Worm (Caenorhabditis elegans): ENCODE results near the gene tag-209.

Gene tag-209

ce11 chrII:10819928-10820423 lies 32.9 kb downstream of the tag-209 start, which contains the start of gene R06F6.8 (continued):
- TF ChIP-seq unc-86 (tag; optimal IDR thresholded peaks at IDR 0.05) (no peak), nhr-11 (tag; optimal IDR thresholded peaks at IDR 0.05) (no peak), nhr-84 (tag; optimal IDR thresholded peaks at IDR 0.05) (no peak), lin-35 (GFP tag; optimal IDR thresholded peaks at IDR 0.05) (peak; percentile 34 to 62), elt-3 (tag; optimal IDR thresholded peaks at IDR 0.05) (peak in 1 of 6 experiments; percentile 22), ceh-63 (GFP tag; optimal IDR thresholded peaks at IDR 0.05) (no peak), pag-3 (tag; optimal IDR thresholded peaks at IDR 0.05; ENCODE audit: borderline replicate concordance, insufficient read depth) (no peak), F16B12.6 (tag; optimal IDR thresholded peaks at IDR 0.05) (peak; percentile 32), nhr-12 (tag; optimal IDR thresholded peaks at IDR 0.05) (no peak), alr-1 (tag; optimal IDR thresholded peaks at IDR 0.05; ENCODE audit: borderline replicate concordance) (no peak), nhr-28 (tag; optimal IDR thresholded peaks at IDR 0.05) (no peak), skn-1 (tag; optimal IDR thresholded peaks at IDR 0.05) (peak; percentile 15)

ce11 chrII:10820679-10821078 lies 33.6 kb downstream of the tag-209 start, which contains the start of gene ech-4:
TSS of gene ech-4 (plus strand) at chrII:10821031.
- TF ChIP-seq lin-35 (GFP tag; optimal IDR thresholded peaks at IDR 0.05) (peak in 1 of 2 experiments; percentile 15), ceh-63 (GFP tag; optimal IDR thresholded peaks at IDR 0.05) (no peak), blmp-1 (tag; optimal IDR thresholded peaks at IDR 0.05) (peak; percentile 16), nhr-237 (tag; optimal IDR thresholded peaks at IDR 0.05) (no peak)

DNA sequence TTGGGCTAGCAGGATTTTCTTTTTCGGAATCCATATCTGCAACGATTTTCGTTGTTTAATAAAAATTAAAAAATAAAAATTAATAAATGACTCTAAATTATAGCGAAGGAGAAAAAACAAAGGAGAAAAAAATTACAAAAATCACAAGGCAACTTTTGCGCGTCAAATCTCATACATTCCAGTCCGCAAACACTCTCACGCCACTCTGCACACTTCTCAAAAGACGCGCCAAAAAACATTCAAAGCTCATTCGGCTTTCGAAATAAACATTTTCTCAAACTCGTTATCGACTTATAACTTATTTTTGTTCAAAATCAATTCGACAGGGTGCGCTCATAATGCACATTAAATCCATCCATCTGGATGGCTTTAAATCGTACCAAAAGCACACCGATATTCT lies 36.9 kb downstream of the tag-209 start, which contains the start of the genes R06F6.12 and mix-1:
Gene R06F6.12 (minus strand): TSS at position 36 of the 400 bp plus-strand sequence.
Gene mix-1 (plus strand): TSS at position 201 of the 400 bp plus-strand sequence.
- TF ChIP-seq nhr-71 (tag; optimal IDR thresholded peaks at IDR 0.05), result peak; percentile 73
- TF ChIP-seq blmp-1 (tag; optimal IDR thresholded peaks at IDR 0.05), result peak; percentile 53
- TF ChIP-seq egl-27 (tag; optimal IDR thresholded peaks at IDR 0.05), result no peak
- TF ChIP-seq hlh-17 (GFP tag; optimal IDR thresholded peaks at IDR 0.05; ENCODE audit: borderline replicate concordance), result no peak
- peak; percentile 44 for TF ChIP-seq tbx-2 (tag; optimal IDR thresholded peaks at IDR 0.05)
- no peak for TF ChIP-seq zip-4 (GFP tag; optimal IDR thresholded peaks at IDR 0.05)
- no peak for TF ChIP-seq elt-2 (tag; optimal IDR thresholded peaks at IDR 0.05)
- TF ChIP-seq lir-3 (tag; optimal IDR thresholded peaks at IDR 0.05; ENCODE audit: poor library complexity), result no peak
- TF ChIP-seq aly-2 (tag; optimal IDR thresholded peaks at IDR 0.05), result peak; percentile 36
- TF ChIP-seq hlh-4 (tag; optimal IDR thresholded peaks at IDR 0.05), result no peak
- TF ChIP-seq ama-1 (optimal IDR thresholded peaks at IDR 0.05), result no peak
- no peak for TF ChIP-seq ceh-90 (tag; optimal IDR thresholded peaks at IDR 0.05)
- peak; percentile 80 for TF ChIP-seq rnt-1 (tag; optimal IDR thresholded peaks at IDR 0.05)
- no peak for TF ChIP-seq grh-1 (GFP tag; IDR thresholded peaks at IDR 0.05)
- peak; percentile 75 for TF ChIP-seq nhr-47 (tag; optimal IDR thresholded peaks at IDR 0.05)
- TF ChIP-seq nhr-28 (tag; optimal IDR thresholded peaks at IDR 0.05), result no peak
- peak; percentile 79 to 82 for TF ChIP-seq lsy-2 (tag; optimal IDR thresholded peaks at IDR 0.05)
- no peak for TF ChIP-seq lin-39 (tag; optimal IDR thresholded peaks at IDR 0.05)
- no peak for TF ChIP-seq unc-98 (GFP tag; IDR thresholded peaks at IDR 0.05)
- no peak for TF ChIP-seq sup-37 (GFP tag; optimal IDR thresholded peaks at IDR 0.05)
- no peak for TF ChIP-seq nhr-77 (tag; optimal IDR thresholded peaks at IDR 0.05)
- peak; percentile 0 for TF ChIP-seq fos-1 (tag; optimal IDR thresholded peaks at IDR 0.05)
- no peak for TF ChIP-seq unc-62 (GFP tag; optimal IDR thresholded peaks at IDR 0.05)
- TF ChIP-seq unc-30 (tag; optimal IDR thresholded peaks at IDR 0.05), result no peak
- TF ChIP-seq fkh-8 (tag; optimal IDR thresholded peaks at IDR 0.05), result no peak
- no peak for TF ChIP-seq nhr-237 (tag; optimal IDR thresholded peaks at IDR 0.05)
- TF ChIP-seq ces-1 (GFP tag; optimal IDR thresholded peaks at IDR 0.05), result no peak
- peak in 1 of 2 experiments; percentile 35 for TF ChIP-seq mdl-1 (tag; optimal IDR thresholded peaks at IDR 0.05)
- peak; percentile 79 to 92 for TF ChIP-seq lin-35 (GFP tag; optimal IDR thresholded peaks at IDR 0.05)
- no peak for TF ChIP-seq ets-5 (GFP tag; IDR thresholded peaks at IDR 0.05)
- peak; percentile 25 for TF ChIP-seq skn-1 (tag; optimal IDR thresholded peaks at IDR 0.05)
- no peak for TF ChIP-seq vab-15 (tag; optimal IDR thresholded peaks at IDR 0.05)
- TF ChIP-seq pax-3 (tag; optimal IDR thresholded peaks at IDR 0.05), result no peak
- TF ChIP-seq mab-9 (GFP tag; IDR thresholded peaks at IDR 0.05), result no peak
- TF ChIP-seq lin-13 (GFP tag; optimal IDR thresholded peaks at IDR 0.05), result peak; percentile 49
- TF ChIP-seq efl-3 (GFP tag; optimal IDR thresholded peaks at IDR 0.05), result no peak
- TF ChIP-seq egl-13 (tag; optimal IDR thresholded peaks at IDR 0.05), result no peak
- no peak for TF ChIP-seq zag-1 (tag; optimal IDR thresholded peaks at IDR 0.05)
- TF ChIP-seq nhr-20 (tag; optimal IDR thresholded peaks at IDR 0.05), result peak; percentile 46

All from whole organism, L1 larva.